Worm (Caenorhabditis elegans): ENCODE data around the gene ify-1.
A peak's percentile ranks its signal among the peaks of the same experiment; 100 is the strongest.

DNA sequence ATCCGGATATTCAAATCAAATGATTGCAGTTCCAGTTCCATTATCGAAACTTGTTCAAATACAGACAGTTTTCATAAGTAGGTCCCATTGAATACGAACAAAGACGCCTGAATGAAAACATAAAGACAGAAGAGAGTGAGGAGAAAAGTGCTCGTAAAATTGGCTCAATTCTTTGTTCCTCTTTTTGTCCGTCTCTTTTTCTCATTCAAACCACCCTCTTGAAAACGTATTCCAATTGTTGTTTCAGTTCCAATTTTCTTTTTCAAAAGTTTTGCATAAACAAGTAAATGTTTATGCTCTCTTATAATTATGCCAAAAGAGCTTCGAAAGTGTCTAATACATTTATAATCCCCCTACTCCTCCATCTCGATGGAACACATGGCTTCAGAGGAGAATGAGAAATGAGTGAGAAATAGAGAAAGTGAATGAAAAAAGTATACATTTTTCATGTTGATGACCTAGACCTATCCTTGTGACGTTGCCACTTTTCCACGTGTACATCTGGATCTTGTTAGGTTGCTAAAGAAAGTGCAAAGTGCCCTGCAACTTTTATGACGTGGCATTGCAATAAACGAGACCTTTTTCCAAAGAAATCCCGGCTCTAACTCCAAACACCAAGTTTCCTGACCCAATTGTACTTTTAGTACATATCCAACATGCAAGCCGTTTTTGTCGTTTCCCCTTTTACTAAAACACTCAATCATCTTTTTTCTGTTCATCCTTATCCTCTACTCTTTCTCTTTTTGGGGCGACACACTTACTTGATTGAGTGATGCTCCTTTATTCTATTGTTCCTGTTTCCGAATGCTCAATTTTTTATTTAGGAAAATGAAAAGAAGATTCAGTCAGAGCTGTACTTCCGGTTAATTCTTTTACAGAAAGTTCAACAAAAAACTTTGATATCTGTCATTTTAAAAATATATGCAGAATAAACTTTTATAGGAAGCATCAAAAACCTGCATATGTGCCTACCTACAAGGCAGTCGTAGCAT, 8.5 kb downstream of the ify-1 start:
- TF ChIP-seq ztf-11 (tag; optimal IDR thresholded peaks at IDR 0.05) (no peak), unc-62 (GFP tag; optimal IDR thresholded peaks at IDR 0.05 in 1 of 2) (peak in 1 of 2 experiments; percentile 81), unc-62 (tag; optimal IDR thresholded peaks at IDR 0.05) (no peak), ama-1 (optimal IDR thresholded peaks at IDR 0.05) (no peak), vab-7 (GFP tag; IDR thresholded peaks at IDR 0.05) (no peak)
